Worm (Caenorhabditis elegans) whole organism, late embryonic: Measurements from ENCODE around the gene F52G2.3.

Source experiments
- C08G9.2 ChIP-seq: sonication (generic microtip); optimal IDR thresholded peaks from 2 replicates; lab custom pipeline; 2016; ENCODE audit warnings: mild to moderate bottlenecking, missing genetic modification characterization, moderate library complexity, missing compliant biosample characterization
- F13H6.1 ChIP-seq: sonication (generic microtip); optimal IDR thresholded peaks from 2 replicates; lab custom pipeline; 2016; ENCODE audit warnings: missing genetic modification characterization, missing compliant biosample characterization
- K09A11.1 ChIP-seq: sonication (generic microtip); optimal IDR thresholded peaks from 2 replicates; lab custom pipeline; 2017; ENCODE audit warnings: antibody characterized with exemption, mild to moderate bottlenecking, missing genetic modification characterization, missing compliant biosample characterization; ENCODE audit not compliant: insufficient read depth
- T23F11.4 ChIP-seq: fragments of 200-800 bp; sonication (Bioruptor generic); optimal IDR thresholded peaks from 2 replicates; lab custom pipeline; 2018; ENCODE audit warnings: mild to moderate bottlenecking, missing genetic modification characterization, missing compliant biosample characterization
- ama-1 ChIP-seq: fragments of 150-350 bp; optimal IDR thresholded peaks from 2 replicates; lab custom pipeline; 2014
- ceh-18 ChIP-seq: sonication (generic microtip); optimal IDR thresholded peaks from 2 replicates; lab custom pipeline; 2016; ENCODE audit warnings: missing genetic modification characterization, missing compliant biosample characterization
- ceh-19 ChIP-seq: fragments of 200-800 bp; sonication (Bioruptor generic); optimal IDR thresholded peaks from 2 replicates; lab custom pipeline; 2018; ENCODE audit warnings: mild to moderate bottlenecking, missing genetic modification characterization, missing compliant biosample characterization
- ceh-2 ChIP-seq: sonication (generic microtip); optimal IDR thresholded peaks from 2 replicates; lab custom pipeline; 2016; ENCODE audit warnings: missing genotype, missing genetic modification characterization, missing compliant biosample characterization
- ceh-22 ChIP-seq: sonication (generic microtip); optimal IDR thresholded peaks from 2 replicates; lab custom pipeline; 2017; ENCODE audit warnings: missing biosample characterization, missing genetic modification characterization
- ceh-30 ChIP-seq: fragments of 150-350 bp; optimal IDR thresholded peaks from 2 replicates; lab custom pipeline; 2014; ENCODE audit warnings: missing biosample characterization, missing genetic modification characterization
- ceh-31 ChIP-seq: sonication (generic microtip); optimal IDR thresholded peaks from 2 replicates; lab custom pipeline; 2016; ENCODE audit warnings: missing genetic modification characterization, missing compliant biosample characterization
- ceh-45 ChIP-seq: fragments of 200-800 bp; sonication (Bioruptor generic); IDR thresholded peaks from 2 replicates; pipeline ENCODE4 v1.3.6; 2022; ENCODE audit warnings: missing genetic modification reagents, missing genetic modification characterization, missing compliant biosample characterization
- dmd-4 ChIP-seq: sonication (generic microtip); optimal IDR thresholded peaks from 2 replicates; lab custom pipeline; 2016; ENCODE audit warnings: borderline replicate concordance, missing genetic modification characterization, missing compliant biosample characterization
- elt-4 ChIP-seq: sonication (generic microtip); optimal IDR thresholded peaks from 2 replicates; lab custom pipeline; 2016; ENCODE audit warnings: missing genetic modification characterization, missing compliant biosample characterization
- ets-4 ChIP-seq: sonication (generic microtip); optimal IDR thresholded peaks from 2 replicates; lab custom pipeline; 2016; ENCODE audit warnings: missing genetic modification characterization, missing compliant biosample characterization
- eyg-1 ChIP-seq: sonication (generic microtip); optimal IDR thresholded peaks from 2 replicates; lab custom pipeline; 2016; ENCODE audit warnings: missing genotype, missing genetic modification characterization, missing compliant biosample characterization
- hlh-30 ChIP-seq: sonication (generic microtip); optimal IDR thresholded peaks from 2 replicates; lab custom pipeline; 2017; ENCODE audit warnings: antibody characterized with exemption, missing genetic modification characterization, missing compliant biosample characterization; ENCODE audit not compliant: insufficient read depth
- hlh-8 ChIP-seq: sonication (generic microtip); optimal IDR thresholded peaks from 2 replicates; lab custom pipeline; 2016; ENCODE audit warnings: missing genotype, missing genetic modification characterization, missing compliant biosample characterization
- lin-11 ChIP-seq: fragments of 200-800 bp; sonication (Bioruptor generic); optimal IDR thresholded peaks from 2 replicates; lab custom pipeline; 2018; ENCODE audit warnings: mild to moderate bottlenecking, missing genetic modification characterization, missing compliant biosample characterization
- mec-3 ChIP-seq: sonication (generic microtip); optimal IDR thresholded peaks from 2 replicates; lab custom pipeline; 2016; ENCODE audit warnings: borderline replicate concordance, missing genetic modification characterization, missing compliant biosample characterization
- nhr-11 ChIP-seq: fragments of 150-350 bp; optimal IDR thresholded peaks from 2 replicates; lab custom pipeline; 2014; ENCODE audit warnings: missing biosample characterization, missing genetic modification characterization
- npax-4 ChIP-seq: sonication (generic microtip); optimal IDR thresholded peaks from 2 replicates; lab custom pipeline; 2016; ENCODE audit warnings: missing genetic modification characterization, missing compliant biosample characterization
- pax-1 ChIP-seq: fragments of 150-350 bp; optimal IDR thresholded peaks from 2 replicates; lab custom pipeline; 2014; ENCODE audit warnings: missing biosample characterization, missing genetic modification characterization
- pqm-1 ChIP-seq: sonication (generic microtip); optimal IDR thresholded peaks from 2 replicates; lab custom pipeline; 2016; ENCODE audit warnings: missing genetic modification characterization, missing compliant biosample characterization
- rnt-1 ChIP-seq: sonication (generic microtip); optimal IDR thresholded peaks from 2 replicates; lab custom pipeline; 2016; ENCODE audit warnings: missing genetic modification characterization, missing compliant biosample characterization
- sdc-2 ChIP-seq: sonication (generic microtip); optimal IDR thresholded peaks from 2 replicates; lab custom pipeline; 2016; ENCODE audit warnings: missing genotype, missing genetic modification characterization, missing compliant biosample characterization
- sox-2 ChIP-seq: fragments of 200-800 bp; sonication (Bioruptor generic); IDR thresholded peaks from 2 replicates; pipeline ENCODE4 v1.3.6; 2022; ENCODE audit warnings: missing genetic modification reagents, missing genetic modification characterization, missing compliant biosample characterization
- tbx-7 ChIP-seq: sonication (generic microtip); optimal IDR thresholded peaks from 2 replicates; lab custom pipeline; 2016; ENCODE audit warnings: missing genotype, missing genetic modification characterization, missing compliant biosample characterization
- ttx-3 ChIP-seq: sonication (generic microtip); optimal IDR thresholded peaks from 2 replicates; lab custom pipeline; 2016; ENCODE audit warnings: missing genetic modification reagents, missing genetic modification characterization, missing compliant biosample characterization
- unc-3 ChIP-seq, 2 experiments: fragments of 200-800 bp in 1 of 2; sonication (Bioruptor generic) in 1 of 2; sonication (generic microtip) in 1 of 2; conservative IDR thresholded peaks in 1 of 2; optimal IDR thresholded peaks in 1 of 2; 2 replicates each; pipeline versions ENCODE4 v1.3.6 to Lab custom; 2016 to 2022; ENCODE audit warnings: missing compliant biosample characterization in 2 of 2, missing genetic modification characterization in 2 of 2, missing genetic modification reagents in 1 of 2
- unc-42 ChIP-seq: sonication (generic microtip); optimal IDR thresholded peaks from 2 replicates; lab custom pipeline; 2016; ENCODE audit warnings: missing genotype, missing genetic modification characterization, missing compliant biosample characterization
- unc-86 ChIP-seq: sonication (generic microtip); optimal IDR thresholded peaks from 2 replicates; lab custom pipeline; 2016; ENCODE audit warnings: missing genetic modification characterization, missing compliant biosample characterization

Gene F52G2.3

ce11 chrIV:13564284-13564683 lies 16.3 kb upstream of the F52G2.3 start:
- TF ChIP-seq unc-42 (tag; lab: Kevin White, UChicago) = peak; percentile 28
- TF ChIP-seq mec-3 (tag; lab: Kevin White, UChicago) = no peak

- TF ChIP-seq ceh-22 (tag; lab: Kevin White, UChicago) (no peak), pax-1 (tag; lab: Kevin White, UChicago) (no peak), elt-4 (tag; lab: Kevin White, UChicago) (no peak), tbx-7 (tag; lab: Kevin White, UChicago) (no peak), rnt-1 (tag; lab: Kevin White, UChicago) (no peak), ceh-18 (tag; lab: Kevin White, UChicago) (no peak), ceh-45 (GFP tag; lab: Robert Waterston, UW) (no peak), npax-4 (tag; lab: Kevin White, UChicago) (no peak)
- TF ChIP-seq, all 69 proteins: peak for 0
Observed at ce11 chrIV:13561629-13562028, 13.6 kb upstream of the F52G2.3 start, which contains the start of the genes Y45F10B.13 and qui-1. Y45F10B.13 (minus strand) TSS chrIV:13561729. qui-1 (plus strand) TSS chrIV:13561861.

- TF ChIP-seq ceh-31 (no peak), lin-11 (no peak), ceh-19 (GFP tag; lab: Kevin White, UChicago) (no peak), ama-1 (lab: Kevin White, UChicago) (no peak), F13H6.1 (tag; lab: Kevin White, UChicago) (no peak), nhr-11 (no peak), C08G9.2 (tag; lab: Kevin White, UChicago) (no peak), unc-86 (tag; lab: Kevin White, UChicago) (no peak), T23F11.4 (no peak), ttx-3 (tag; lab: Kevin White, UChicago) (no peak), ceh-30 (no peak), dmd-4 (tag; lab: Kevin White, UChicago) (no peak), eyg-1 (tag; lab: Kevin White, UChicago) (no peak), hlh-30 (tag; lab: Kevin White, UChicago) (no peak), sox-2 (no peak), K09A11.1 (tag; lab: Kevin White, UChicago) (no peak), ceh-2 (tag; lab: Kevin White, UChicago) (no peak), sdc-2 (tag; lab: Kevin White, UChicago) (no peak), ets-4 (tag; lab: Kevin White, UChicago) (no peak), unc-3 (GFP tag; conservative IDR thresholded peaks at IDR 0.05; lab: Robert Waterston, UW) (no peak), unc-3 (tag; optimal IDR thresholded peaks at IDR 0.05; lab: Kevin White, UChicago) (no peak)
Observed at ce11 chrIV:13559020-13559419, 11.0 kb upstream of the F52G2.3 start.

- no peak for TF ChIP-seq ets-4 (tag; lab: Kevin White, UChicago)
- no peak for TF ChIP-seq npax-4 (tag; lab: Kevin White, UChicago)
- no peak for TF ChIP-seq pqm-1 (tag; lab: Kevin White, UChicago)
Observed at ce11 chrIV:13557393-13557792, 9.4 kb upstream of the F52G2.3 start.

ce11 chrIV:13555508-13555907 lies 7.5 kb upstream of the F52G2.3 start:
- TF ChIP-seq ama-1 (lab: Kevin White, UChicago) (no peak), rnt-1 (tag; lab: Kevin White, UChicago) (no peak), unc-42 (tag; lab: Kevin White, UChicago) (peak; percentile 68)

ce11 chrIV:13554350-13554749 lies 6.3 kb upstream of the F52G2.3 start:
- peak; percentile 8 for TF ChIP-seq unc-42 (tag; lab: Kevin White, UChicago)
- TF ChIP-seq hlh-8 (tag; lab: Kevin White, UChicago) = no peak
